Fruit fly (Drosophila melanogaster) whole organism, embryonic: ENCODE results near the gene CG33093.

ENCODE experiments used
- Atf6 ChIP-seq: fragments of 200-800 bp; sonication (Bioruptor generic); IDR thresholded peaks from 2 replicates; pipeline ENCODE4 v1.3.6; 2022; ENCODE audit warnings: missing biosample characterization, missing genetic modification characterization
- BtbVII ChIP-seq: fragments of 200-800 bp; sonication (Bioruptor generic); optimal IDR thresholded peaks from 3 replicates; lab custom pipeline; 2017; ENCODE audit warnings: missing biosample characterization, mild to moderate bottlenecking, missing genetic modification characterization
- CG11695 ChIP-seq: fragments of 200-800 bp; sonication (Bioruptor generic); IDR thresholded peaks from 3 replicates; pipeline ENCODE4 v1.3.6; 2022; ENCODE audit warnings: missing biosample characterization, missing genetic modification characterization
- CG12299 ChIP-seq: fragments of 200-800 bp; sonication (Bioruptor generic); optimal IDR thresholded peaks from 2 replicates; lab custom pipeline; 2018; ENCODE audit warnings: missing biosample characterization, mild to moderate bottlenecking, missing genetic modification characterization
- CG16779 ChIP-seq: fragments of 200-800 bp; sonication (Bioruptor generic); IDR thresholded peaks from 2 replicates; pipeline ENCODE4 v1.3.6; 2022; ENCODE audit warnings: missing biosample characterization, missing genetic modification characterization
- CG17361 ChIP-seq: fragments of 200-800 bp; sonication (Bioruptor generic); IDR thresholded peaks from 3 replicates; pipeline ENCODE4 v1.3.6; 2022; ENCODE audit warnings: missing biosample characterization, missing genetic modification characterization
- CG17612 ChIP-seq: fragments of 200-800 bp; sonication (Bioruptor generic); IDR thresholded peaks from 2 replicates; pipeline ENCODE4 v1.3.6; 2022; ENCODE audit warnings: missing biosample characterization, missing genetic modification characterization
- CG17802 ChIP-seq: fragments of 200-800 bp; sonication (Bioruptor generic); optimal IDR thresholded peaks from 2 replicates; lab custom pipeline; 2018; ENCODE audit warnings: missing biosample characterization, mild to moderate bottlenecking, missing genetic modification characterization, moderate library complexity
- CG17912 ChIP-seq: fragments of 200-800 bp; sonication (Bioruptor generic); optimal IDR thresholded peaks from 2 replicates; lab custom pipeline; 2018; ENCODE audit warnings: missing biosample characterization, mild to moderate bottlenecking, missing genetic modification characterization
- CG4617 ChIP-seq: fragments of 200-800 bp; sonication (Bioruptor generic); optimal IDR thresholded peaks from 3 replicates; lab custom pipeline; 2016; ENCODE audit warnings: missing biosample characterization, missing genetic modification characterization, borderline replicate concordance
- CG6683 ChIP-seq: fragments of 200-800 bp; sonication (Bioruptor generic); optimal IDR thresholded peaks from 2 replicates; lab custom pipeline; 2017; ENCODE audit warnings: missing biosample characterization, mild to moderate bottlenecking, missing genetic modification characterization, missing genetic modification reagents
- CG6791 ChIP-seq: fragments of 200-800 bp; sonication (Bioruptor generic); IDR thresholded peaks from 3 replicates; pipeline ENCODE4 v1.3.6; 2022; ENCODE audit warnings: missing biosample characterization, missing genetic modification characterization; ENCODE audit not compliant: partially characterized antibody
- CG7987 ChIP-seq: fragments of 200-800 bp; sonication (Bioruptor generic); optimal IDR thresholded peaks from 2 replicates; lab custom pipeline; 2018; ENCODE audit warnings: missing biosample characterization, mild to moderate bottlenecking, missing genetic modification characterization, moderate library complexity
- CG9727 ChIP-seq: fragments of 200-800 bp; sonication (Bioruptor generic); optimal IDR thresholded peaks from 3 replicates; lab custom pipeline; 2017; ENCODE audit warnings: missing biosample characterization, mild to moderate bottlenecking, missing genetic modification characterization
- CG9932 ChIP-seq: fragments of 200-800 bp; sonication (Bioruptor generic); IDR thresholded peaks from 2 replicates; pipeline ENCODE4 v1.3.6; 2022; ENCODE audit warnings: missing biosample characterization, missing genetic modification characterization
- CkIIα-i1 ChIP-seq: fragments of 200-800 bp; sonication (Bioruptor generic); IDR thresholded peaks from 2 replicates; pipeline ENCODE4 v1.3.6; 2022; ENCODE audit warnings: missing biosample characterization, missing genetic modification characterization
- CoRest ChIP-seq: fragments of 200-800 bp; sonication (Bioruptor generic); optimal IDR thresholded peaks from 3 replicates; lab custom pipeline; 2018; ENCODE audit warnings: missing biosample characterization, mild to moderate bottlenecking, missing genetic modification characterization, moderate library complexity
- Dll ChIP-seq: fragments of 200-800 bp; sonication (Bioruptor generic); IDR thresholded peaks from 4 replicates; pipeline ENCODE4 v1.3.6; 2022; ENCODE audit warnings: missing biosample characterization, missing genetic modification characterization; ENCODE audit not compliant: partially characterized antibody
- E2f1 ChIP-seq: fragments of 200-800 bp; sonication (Bioruptor generic); IDR thresholded peaks from 2 replicates; pipeline ENCODE4 v1.3.6; 2022; ENCODE audit warnings: missing biosample characterization, missing genetic modification characterization
- E2f2 ChIP-seq: fragments of 200-800 bp; sonication (Bioruptor generic); IDR thresholded peaks from 2 replicates; pipeline ENCODE4 v1.3.6; 2022; ENCODE audit warnings: missing biosample characterization, missing genetic modification characterization
- GATAe ChIP-seq: fragments of 200-800 bp; sonication (Bioruptor generic); conservative IDR thresholded peaks from 2 replicates; pipeline ENCODE4 v1.3.6; 2022; ENCODE audit warnings: missing biosample characterization, missing genetic modification characterization
- Gsc ChIP-seq: fragments of 200-800 bp; sonication (Bioruptor generic); IDR thresholded peaks from 2 replicates; pipeline ENCODE4 v1.3.6; 2022; ENCODE audit warnings: missing biosample characterization, missing genetic modification characterization
- HLH54F ChIP-seq: fragments of 200-800 bp; sonication (Bioruptor generic); optimal IDR thresholded peaks from 3 replicates; lab custom pipeline; 2016; ENCODE audit warnings: missing biosample characterization, missing genetic modification characterization
- Mes4 ChIP-seq: fragments of 200-800 bp; sonication (Bioruptor generic); optimal IDR thresholded peaks from 2 replicates; lab custom pipeline; 2016; ENCODE audit warnings: missing biosample characterization, missing genetic modification characterization
- PHDP ChIP-seq: fragments of 200-800 bp; sonication (Bioruptor generic); optimal IDR thresholded peaks from 3 replicates; lab custom pipeline; 2018; ENCODE audit warnings: missing biosample characterization, mild to moderate bottlenecking, missing genetic modification characterization, moderate library complexity
- Side ChIP-seq: fragments of 200-800 bp; sonication (Bioruptor generic); optimal IDR thresholded peaks from 2 replicates; lab custom pipeline; 2016; ENCODE audit warnings: missing biosample characterization, missing genetic modification characterization
- Sin3A ChIP-seq: fragments of >200 bp; optimal IDR thresholded peaks from 2 replicates; lab custom pipeline; 2018
- Sox100B ChIP-seq: fragments of 200-800 bp; sonication (Bioruptor generic); optimal IDR thresholded peaks from 3 replicates; lab custom pipeline; 2018; ENCODE audit warnings: missing biosample characterization, mild to moderate bottlenecking, missing genetic modification characterization
- Taf1 ChIP-seq: fragments of 200-800 bp; sonication (Bioruptor generic); IDR thresholded peaks from 2 replicates; pipeline ENCODE4 v1.3.6; 2022; ENCODE audit warnings: missing biosample characterization, missing genetic modification characterization
- Xrp1 ChIP-seq: fragments of 200-800 bp; sonication (Bioruptor generic); IDR thresholded peaks from 2 replicates; pipeline ENCODE4 v1.3.6; 2022; ENCODE audit warnings: missing biosample characterization, missing genetic modification characterization
- abd-A ChIP-seq: fragments of 200-800 bp; sonication (Bioruptor generic); optimal IDR thresholded peaks from 3 replicates; lab custom pipeline; 2019; ENCODE audit warnings: missing biosample characterization, mild to moderate bottlenecking, missing genetic modification characterization, moderate library complexity
- ap ChIP-seq: fragments of 200-800 bp; sonication (Bioruptor generic); IDR thresholded peaks from 2 replicates; pipeline ENCODE4 v1.3.6; 2022; ENCODE audit warnings: missing biosample characterization, missing genetic modification characterization
- cato ChIP-seq: fragments of 200-800 bp; sonication (Bioruptor generic); optimal IDR thresholded peaks from 2 replicates; lab custom pipeline; 2016; ENCODE audit warnings: missing biosample characterization, missing genetic modification characterization, borderline replicate concordance
- caup ChIP-seq: fragments of 200-800 bp; sonication (Bioruptor generic); optimal IDR thresholded peaks from 3 replicates; lab custom pipeline; 2017; ENCODE audit warnings: missing biosample characterization, mild to moderate bottlenecking, missing genetic modification characterization, moderate library complexity; ENCODE audit not compliant: severe bottlenecking
- dimm ChIP-seq: fragments of 200-800 bp; sonication (Bioruptor generic); IDR thresholded peaks from 2 replicates; pipeline ENCODE4 v1.3.6; 2022; ENCODE audit warnings: missing biosample characterization, missing genetic modification characterization
- dmrt11E ChIP-seq: fragments of 200-800 bp; sonication (Bioruptor generic); optimal IDR thresholded peaks from 3 replicates; lab custom pipeline; 2018; ENCODE audit warnings: missing biosample characterization, mild to moderate bottlenecking, missing genetic modification characterization, moderate library complexity
- dysf ChIP-seq: fragments of 200-800 bp; sonication (Bioruptor generic); IDR thresholded peaks from 3 replicates; pipeline ENCODE4 v1.3.6; 2022; ENCODE audit warnings: missing biosample characterization, missing genetic modification characterization
- ftz-f1 ChIP-seq: fragments of 200-800 bp; sonication (Bioruptor generic); optimal IDR thresholded peaks from 2 replicates; lab custom pipeline; 2016; ENCODE audit warnings: missing biosample characterization, missing genetic modification characterization
- her ChIP-seq: fragments of 200-800 bp; sonication (Bioruptor generic); optimal IDR thresholded peaks from 2 replicates; lab custom pipeline; 2016; ENCODE audit warnings: missing biosample characterization, missing genetic modification characterization
- insv ChIP-seq, 2 experiments: fragments of 200-800 bp; sonication (Bioruptor generic); optimal IDR thresholded peaks; 3 replicates each; lab custom pipeline; 2016 to 2018; ENCODE audit warnings: missing biosample characterization in 2 of 2, missing genetic modification characterization in 2 of 2
- knrl ChIP-seq: fragments of 200-800 bp; sonication (Bioruptor generic); IDR thresholded peaks from 3 replicates; pipeline ENCODE4 v1.3.6; 2022; ENCODE audit warnings: missing biosample characterization, missing genetic modification characterization; ENCODE audit not compliant: partially characterized antibody
- lmd ChIP-seq: fragments of 200-800 bp; sonication (Bioruptor generic); IDR thresholded peaks from 2 replicates; pipeline ENCODE4 v1.3.6; 2022; ENCODE audit warnings: missing biosample characterization, missing genetic modification characterization
- mirr ChIP-seq: fragments of 200-800 bp; sonication (Bioruptor generic); optimal IDR thresholded peaks from 3 replicates; lab custom pipeline; 2018; ENCODE audit warnings: missing biosample characterization, mild to moderate bottlenecking, missing genetic modification characterization
- oc ChIP-seq: fragments of 200-800 bp; sonication (Bioruptor generic); optimal IDR thresholded peaks from 2 replicates; lab custom pipeline; 2018; ENCODE audit warnings: missing biosample characterization, mild to moderate bottlenecking, missing genetic modification characterization, moderate library complexity
- pho ChIP-seq: fragments of 200-800 bp; sonication (Bioruptor generic); optimal IDR thresholded peaks from 2 replicates; lab custom pipeline; 2016; ENCODE audit warnings: missing biosample characterization, missing genetic modification characterization
- salm ChIP-seq: fragments of 200-800 bp; sonication (Bioruptor generic); optimal IDR thresholded peaks from 2 replicates; lab custom pipeline; 2018; ENCODE audit warnings: missing biosample characterization, mild to moderate bottlenecking, missing genetic modification characterization
- sens ChIP-seq: fragments of 200-800 bp; sonication (Bioruptor generic); peaks from one replicate; lab custom pipeline; 2016; ENCODE audit warnings: missing biosample characterization, missing genetic modification characterization
- stwl ChIP-seq: fragments of 200-800 bp; sonication (Bioruptor generic); optimal IDR thresholded peaks from 3 replicates; lab custom pipeline; 2018; ENCODE audit warnings: missing biosample characterization, mild to moderate bottlenecking, missing genetic modification characterization, moderate library complexity
- zfh1 ChIP-seq: fragments of 200-800 bp; sonication (Bioruptor generic); IDR thresholded peaks from 3 replicates; pipeline ENCODE4 v1.3.6; 2022; ENCODE audit warnings: missing biosample characterization, missing genetic modification characterization

The CG33093 gene

dm6 chr3R:22524344-22525072, 7.2 kb downstream of the CG33093 start (continued):
- TF ChIP-seq CG6791, result no peak
- TF ChIP-seq CkIIα-i1 (GFP tag; lab: Robert Waterston, UW), result no peak
- TF ChIP-seq CG4617 (GFP tag; lab: Kevin White, UChicago), result no peak
- peak; percentile 64 for TF ChIP-seq salm (tag; lab: Kevin White, UChicago)
- TF ChIP-seq ftz-f1, result peak; percentile 92
- TF ChIP-seq insv (GFP tag; optimal IDR thresholded peaks at IDR 0.05; lab: Kevin White, UChicago), result peak in 1 of 2 experiments; percentile 23
- no peak for TF ChIP-seq Dll (GFP tag; lab: Robert Waterston, UW)
- peak; percentile 92 for TF ChIP-seq sens (GFP tag; lab: Kevin White, UChicago)
- peak; percentile 57 for TF ChIP-seq oc (tag; lab: Kevin White, UChicago)
- TF ChIP-seq CG16779 (GFP tag; lab: Robert Waterston, UW), result no peak
- no peak for TF ChIP-seq HLH54F (GFP tag; lab: Kevin White, UChicago)
- TF ChIP-seq stwl (tag; lab: Kevin White, UChicago), result no peak
- TF ChIP-seq PHDP (tag; lab: Kevin White, UChicago), result peak; percentile 71
- peak; percentile 27 for TF ChIP-seq pho
- TF ChIP-seq CG9932 (GFP tag; lab: Robert Waterston, UW), result 0 out of 2 replicates have a peak, but pooled peaks have one; percentile 13
- peak; percentile 53 for TF ChIP-seq her (GFP tag; lab: Kevin White, UChicago)
- TF ChIP-seq Xrp1, result peak; percentile 43
- peak; percentile 77 for TF ChIP-seq CG17912 (GFP tag; lab: Kevin White, UChicago)
- TF ChIP-seq CG17361 (GFP tag; lab: Robert Waterston, UW), result 0 out of 3 replicates have a peak, but pooled peaks have one; percentile 9
- TF ChIP-seq CG6683 (GFP tag; lab: Kevin White, UChicago), result peak; percentile 45
- peak; percentile 79 for TF ChIP-seq CG12299 (tag; lab: Kevin White, UChicago)
- TF ChIP-seq GATAe (GFP tag; lab: Robert Waterston, UW), result no peak
- no peak for TF ChIP-seq CG17612
- peak; percentile 62 for TF ChIP-seq BtbVII
- TF ChIP-seq CG9727 (GFP tag; lab: Kevin White, UChicago), result peak; percentile 59
- TF ChIP-seq zfh1, result peak; percentile 41; the same call in 2 of the 3 replicates
- no peak for TF ChIP-seq CG17802 (tag; lab: Kevin White, UChicago)
- TF ChIP-seq ap (GFP tag; lab: Robert Waterston, UW), result peak; percentile 49; the same call in 1 of the 2 replicates
- peak; percentile 58 for TF ChIP-seq caup (GFP tag; lab: Kevin White, UChicago)
- TF ChIP-seq Sox100B, result peak; percentile 83
- TF ChIP-seq E2f2 (GFP tag; lab: Robert Waterston, UW), result peak; percentile 40; the same call in 1 of the 2 replicates
- TF ChIP-seq abd-A (tag; lab: Kevin White, UChicago), result peak; percentile 38
- TF ChIP-seq lmd, result 0 out of 2 replicates have a peak, but pooled peaks have one; percentile 5
- TF ChIP-seq Taf1 (GFP tag; lab: Robert Waterston, UW), result no peak
- TF ChIP-seq Side (GFP tag; lab: Kevin White, UChicago), result peak; percentile 54
- TF ChIP-seq dysf (GFP tag; lab: Robert Waterston, UW), result no peak
- TF ChIP-seq knrl, result no peak
- TF ChIP-seq Gsc (GFP tag; lab: Robert Waterston, UW), result no peak
- TF ChIP-seq CoRest (tag; lab: Kevin White, UChicago), result peak; percentile 28
- TF ChIP-seq CG11695, result peak; percentile 58; the same call in 1 of the 3 replicates
- TF ChIP-seq dmrt11E, result peak; percentile 29
- peak; percentile 46 for TF ChIP-seq mirr
- TF ChIP-seq Mes4, result peak; percentile 43
- TF ChIP-seq Sin3A (lab: Kevin White, UChicago), result no peak
- no peak; the same call in 1 of the 2 replicates for TF ChIP-seq E2f1 (GFP tag; lab: Robert Waterston, UW)
- TF ChIP-seq Atf6, result peak; percentile 5; the same call in 1 of the 2 replicates
- no peak for TF ChIP-seq dimm (GFP tag; lab: Robert Waterston, UW)
- TF ChIP-seq cato (GFP tag; lab: Kevin White, UChicago), result peak; percentile 58
- TF ChIP-seq CG7987 (GFP tag; lab: Kevin White, UChicago), result peak; percentile 74
